Worm (Caenorhabditis elegans) whole organism, L2 larva: ENCODE measurements around the gene Y70G10A.3.

Experiments
- C34F6.9 ChIP-seq: fragments of 150-350 bp; optimal IDR thresholded peaks from 2 replicates; lab custom pipeline; 2014; ENCODE audit warnings: missing biosample characterization, missing genetic modification characterization
- F13H6.1 ChIP-seq: sonication (generic microtip); optimal IDR thresholded peaks from 2 replicates; lab custom pipeline; 2016; ENCODE audit warnings: missing genetic modification characterization, missing compliant biosample characterization
- Y55F3AM.14 ChIP-seq: fragments of 200-800 bp; sonication (Bioruptor generic); optimal IDR thresholded peaks from 2 replicates; lab custom pipeline; 2018; ENCODE audit warnings: mild to moderate bottlenecking, missing genetic modification characterization, missing compliant biosample characterization
- ZK546.5 ChIP-seq: sonication (generic microtip); optimal IDR thresholded peaks from 2 replicates; lab custom pipeline; 2017; ENCODE audit warnings: missing biosample characterization, missing genetic modification characterization
- alr-1 ChIP-seq: fragments of 150-350 bp; optimal IDR thresholded peaks from 2 replicates; lab custom pipeline; 2014; ENCODE audit warnings: missing biosample characterization, missing genetic modification characterization
- ama-1 ChIP-seq: fragments of 150-350 bp; optimal IDR thresholded peaks from 2 replicates; lab custom pipeline; 2018; ENCODE audit warnings: inconsistent platforms
- blmp-1 ChIP-seq: sonication (generic microtip); optimal IDR thresholded peaks from 2 replicates; lab custom pipeline; 2017; ENCODE audit warnings: missing genetic modification characterization, mild to moderate bottlenecking, missing compliant biosample characterization, antibody characterized with exemption, moderate library complexity; ENCODE audit not compliant: insufficient read depth
- ceh-16 ChIP-seq: fragments of 150-350 bp; optimal IDR thresholded peaks from 2 replicates; lab custom pipeline; 2014; ENCODE audit warnings: missing biosample characterization, missing genetic modification characterization
- ceh-82 ChIP-seq: fragments of 150-350 bp; optimal IDR thresholded peaks from 2 replicates; lab custom pipeline; 2014; ENCODE audit warnings: missing biosample characterization, missing genetic modification characterization
- crh-2 ChIP-seq: sonication (generic microtip); optimal IDR thresholded peaks from 2 replicates; lab custom pipeline; 2017; ENCODE audit warnings: missing biosample characterization, missing genetic modification characterization
- dmd-4 ChIP-seq: sonication (generic microtip); optimal IDR thresholded peaks from 2 replicates; lab custom pipeline; 2017; ENCODE audit warnings: missing biosample characterization, missing genetic modification characterization
- egl-27 ChIP-seq: sonication (generic microtip); optimal IDR thresholded peaks from 3 replicates; lab custom pipeline; 2017; ENCODE audit warnings: missing biosample characterization, missing genetic modification reagents, missing genetic modification characterization
- elt-3 ChIP-seq: sonication (generic microtip); optimal IDR thresholded peaks from 2 replicates; lab custom pipeline; 2017; ENCODE audit warnings: missing biosample characterization, missing genetic modification characterization
- gmeb-1 ChIP-seq: fragments of 150-350 bp; optimal IDR thresholded peaks from 2 replicates; lab custom pipeline; 2014; ENCODE audit warnings: missing biosample characterization, missing genetic modification characterization
- lin-13 ChIP-seq: fragments of 150-350 bp; optimal IDR thresholded peaks from 2 replicates; lab custom pipeline; 2014; ENCODE audit warnings: missing biosample characterization, missing genetic modification reagents, missing genetic modification characterization
- lsy-2 ChIP-seq, 2 experiments: fragments of 150-350 bp in 1 of 2; sonication (generic microtip) in 1 of 2; optimal IDR thresholded peaks; 2 replicates each; lab custom pipeline; 2014 to 2017; ENCODE audit warnings: missing biosample characterization in 2 of 2, missing genetic modification characterization in 2 of 2
- mab-5 ChIP-seq: fragments of 150-350 bp; optimal IDR thresholded peaks from 2 replicates; lab custom pipeline; 2014; ENCODE audit warnings: missing biosample characterization, missing genetic modification characterization
- mbf-1 ChIP-seq: sonication (generic microtip); optimal IDR thresholded peaks from 2 replicates; lab custom pipeline; 2017; ENCODE audit warnings: missing biosample characterization, missing genetic modification characterization
- nhr-10 ChIP-seq: sonication (generic microtip); optimal IDR thresholded peaks from 2 replicates; lab custom pipeline; 2017; ENCODE audit warnings: missing biosample characterization, missing genetic modification characterization
- nhr-11 ChIP-seq: fragments of 150-350 bp; optimal IDR thresholded peaks from 2 replicates; lab custom pipeline; 2014; ENCODE audit warnings: missing biosample characterization, missing genetic modification characterization
- nhr-12 ChIP-seq: fragments of 150-350 bp; optimal IDR thresholded peaks from 2 replicates; lab custom pipeline; 2014; ENCODE audit warnings: missing biosample characterization, missing genetic modification characterization
- nhr-129 ChIP-seq: fragments of 150-350 bp; optimal IDR thresholded peaks from 2 replicates; lab custom pipeline; 2014; ENCODE audit warnings: missing biosample characterization, missing genetic modification characterization
- nhr-21 ChIP-seq: fragments of 150-350 bp; optimal IDR thresholded peaks from 2 replicates; lab custom pipeline; 2014; ENCODE audit warnings: missing biosample characterization, missing genetic modification characterization
- nhr-23 ChIP-seq: fragments of 150-350 bp; optimal IDR thresholded peaks from 2 replicates; lab custom pipeline; 2014; ENCODE audit warnings: missing biosample characterization, missing genetic modification reagents, missing genetic modification characterization
- nhr-25 ChIP-seq: fragments of 150-350 bp; sonication (generic microtip); optimal IDR thresholded peaks from 3 replicates; lab custom pipeline; 2014; ENCODE audit warnings: missing biosample characterization, missing genetic modification characterization
- nhr-6 ChIP-seq: fragments of 150-350 bp; optimal IDR thresholded peaks from 2 replicates; lab custom pipeline; 2014; ENCODE audit warnings: missing biosample characterization, missing genetic modification characterization
- sem-4 ChIP-seq: fragments of 150-350 bp; optimal IDR thresholded peaks from 2 replicates; lab custom pipeline; 2014; ENCODE audit warnings: missing biosample characterization, missing genetic modification reagents, missing genetic modification characterization
- skn-1 ChIP-seq: sonication (generic microtip); optimal IDR thresholded peaks from 2 replicates; lab custom pipeline; 2017; ENCODE audit warnings: missing biosample characterization, missing genetic modification characterization
- sma-3 ChIP-seq: sonication (generic microtip); optimal IDR thresholded peaks from 2 replicates; lab custom pipeline; 2016; ENCODE audit warnings: missing genetic modification reagents, missing genetic modification characterization, missing compliant biosample characterization
- sma-9 ChIP-seq, 2 experiments: fragments of 150-350 bp in 1 of 2; sonication (generic microtip) in 1 of 2; optimal IDR thresholded peaks; 2 replicates each; lab custom pipeline; 2014 to 2016; ENCODE audit warnings: missing genetic modification characterization in 2 of 2, mild to moderate bottlenecking in 1 of 2, missing biosample characterization in 1 of 2, missing compliant biosample characterization in 1 of 2, missing genetic modification reagents in 1 of 2, moderate library complexity in 1 of 2
- snpc-4 ChIP-seq: fragments of 150-350 bp; optimal IDR thresholded peaks from 2 replicates; lab custom pipeline; 2014; ENCODE audit warnings: missing biosample characterization, missing genetic modification characterization
- unc-39 ChIP-seq: fragments of 150-350 bp; optimal IDR thresholded peaks from 2 replicates; lab custom pipeline; 2014; ENCODE audit warnings: missing biosample characterization, missing genetic modification characterization
- unc-55 ChIP-seq: fragments of 150-350 bp; sonication (generic microtip); optimal IDR thresholded peaks from 3 replicates; lab custom pipeline; 2014; ENCODE audit warnings: missing biosample characterization, missing genetic modification reagents, missing genetic modification characterization
- unc-62 ChIP-seq: fragments of 150-350 bp; optimal IDR thresholded peaks from 2 replicates; lab custom pipeline; 2014; ENCODE audit warnings: missing biosample characterization, missing genetic modification reagents, missing genetic modification characterization
- zag-1 ChIP-seq: fragments of 150-350 bp; optimal IDR thresholded peaks from 2 replicates; lab custom pipeline; 2014; ENCODE audit warnings: missing biosample characterization, missing genetic modification characterization
- ztf-1 ChIP-seq: fragments of 200-800 bp; sonication (Bioruptor generic); conservative IDR thresholded peaks from 2 replicates; pipeline ENCODE4 v1.3.6; 2022; ENCODE audit warnings: missing genetic modification characterization, missing compliant biosample characterization
- ztf-4 ChIP-seq: fragments of 150-350 bp; optimal IDR thresholded peaks from 2 replicates; lab custom pipeline; 2014; ENCODE audit warnings: missing biosample characterization, missing genetic modification characterization

The Y70G10A.3 gene

ce11 chrIII:10202894-10203871 lies 35.7 kb upstream of the Y70G10A.3 start, which contains the start of gene chc-1 (continued):
- TF ChIP-seq Y55F3AM.14 (GFP tag; lab: Kevin White, UChicago) (no peak), sem-4 (tag; lab: Kevin White, UChicago) (no peak), snpc-4 (tag; lab: Kevin White, UChicago) (no peak), unc-62 (no peak), ZK546.5 (no peak), ztf-4 (tag; lab: Kevin White, UChicago) (no peak), skn-1 (no peak), ztf-1 (no peak)

ce11 chrIII:10206352-10206751 lies 32.6 kb upstream of the Y70G10A.3 start:
- TF ChIP-seq nhr-12 (tag; lab: Kevin White, UChicago), result no peak

DNA sequence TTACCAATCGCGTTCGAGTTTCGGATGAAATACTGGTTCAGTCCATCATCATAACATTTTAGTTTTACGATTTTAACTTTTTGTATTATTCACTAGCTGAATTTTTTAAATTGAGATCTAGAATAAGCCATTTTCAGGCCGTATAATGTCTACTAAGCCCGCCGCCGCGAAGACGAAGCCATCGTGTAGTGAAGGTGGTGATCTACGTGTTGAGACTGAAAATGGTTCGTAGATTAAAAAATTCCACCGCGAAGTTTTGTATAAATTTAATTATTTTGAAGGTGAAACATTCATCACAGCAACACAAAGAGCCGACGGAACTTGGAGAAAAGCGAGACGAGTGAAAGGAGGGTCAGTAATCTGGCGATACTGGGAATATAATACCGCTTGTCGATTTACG lies 29.2 kb upstream of the Y70G10A.3 start, which contains the start of gene T20G5.9:
Gene T20G5.9 (plus strand): TSS at position 138 of the 400 bp plus-strand sequence.
- no peak for TF ChIP-seq nhr-23 (tag; lab: Kevin White, UChicago)
- TF ChIP-seq nhr-10 (tag; lab: Kevin White, UChicago), result no peak
- no peak for TF ChIP-seq C34F6.9
- no peak for TF ChIP-seq mbf-1 (tag; lab: Kevin White, UChicago)
- no peak for TF ChIP-seq sem-4 (tag; lab: Kevin White, UChicago)
- no peak for TF ChIP-seq snpc-4 (tag; lab: Kevin White, UChicago)
- TF ChIP-seq nhr-25 (tag; lab: Kevin White, UChicago), result no peak
- no peak for TF ChIP-seq unc-39 (tag; lab: Kevin White, UChicago)
- TF ChIP-seq lin-13, result no peak
- TF ChIP-seq dmd-4 (tag; lab: Kevin White, UChicago), result no peak
- TF ChIP-seq ceh-82, result no peak
- no peak for TF ChIP-seq alr-1 (tag; lab: Kevin White, UChicago)
- TF ChIP-seq sma-9 (GFP tag; optimal IDR thresholded peaks at IDR 0.05; lab: Kevin White, UChicago), result no peak
- no peak for TF ChIP-seq sma-9 (tag; optimal IDR thresholded peaks at IDR 0.05; lab: Kevin White, UChicago)
- no peak for TF ChIP-seq nhr-11
- no peak for TF ChIP-seq mab-5 (tag; lab: Kevin White, UChicago)
- no peak for TF ChIP-seq crh-2
- no peak for TF ChIP-seq nhr-21 (tag; lab: Kevin White, UChicago)
- TF ChIP-seq ZK546.5, result no peak
- TF ChIP-seq elt-3 (tag; lab: Kevin White, UChicago), result no peak
- TF ChIP-seq egl-27 (tag; lab: Kevin White, UChicago), result no peak
- TF ChIP-seq, all 48 proteins: peak for 0

DNA sequence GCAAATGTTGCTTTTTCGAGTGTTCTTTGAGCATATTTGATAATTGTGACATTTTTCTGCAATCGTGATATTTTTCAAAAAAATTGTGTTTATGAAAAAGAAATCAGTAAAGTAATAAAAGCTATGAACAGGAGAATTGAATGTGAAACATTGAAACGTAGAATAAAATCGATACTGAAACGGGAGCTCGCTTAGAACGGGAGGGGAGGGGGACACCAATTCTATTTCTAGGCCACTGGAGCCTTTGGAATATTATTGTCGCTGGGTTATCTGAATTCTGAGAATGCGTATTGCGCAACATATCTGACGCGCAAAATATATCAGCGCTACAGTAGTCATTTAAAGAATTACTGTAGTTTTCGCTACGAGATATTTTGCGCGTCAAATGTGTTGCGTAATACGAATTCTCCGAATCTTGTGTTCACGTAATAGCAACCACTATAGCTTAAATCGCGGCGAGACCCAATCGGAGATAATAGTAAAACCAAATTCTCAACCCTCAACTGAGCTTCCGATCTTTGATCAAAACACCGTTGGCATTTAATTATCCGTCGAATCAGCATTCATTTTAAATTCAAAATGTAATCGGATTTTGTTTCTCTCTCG lies 26.9 kb upstream of the Y70G10A.3 start, which contains the start of the genes blos-1 and best-18:
Gene blos-1 (minus strand): TSS at position 58 of the 606 bp plus-strand sequence.
Gene best-18 (plus strand): TSS at position 508 of the 606 bp plus-strand sequence.
- TF ChIP-seq unc-55, result peak; percentile 18
- TF ChIP-seq lsy-2 (tag; optimal IDR thresholded peaks at IDR 0.05; lab: Kevin White, UChicago), result peak in 1 of 2 experiments; percentile 19
- no peak for TF ChIP-seq sem-4 (tag; lab: Kevin White, UChicago)

- peak; percentile 85 for TF ChIP-seq ztf-4 (tag; lab: Kevin White, UChicago)
- peak; percentile 8 for TF ChIP-seq sma-9 (GFP tag; optimal IDR thresholded peaks at IDR 0.05; lab: Kevin White, UChicago)
- no peak for TF ChIP-seq sma-9 (tag; optimal IDR thresholded peaks at IDR 0.05; lab: Kevin White, UChicago)
- peak; percentile 41 for TF ChIP-seq Y55F3AM.14 (GFP tag; lab: Kevin White, UChicago)
- TF ChIP-seq nhr-11, result no peak
- no peak for TF ChIP-seq skn-1
- TF ChIP-seq F13H6.1 (tag; lab: Kevin White, UChicago), result peak; percentile 71
- TF ChIP-seq sem-4 (tag; lab: Kevin White, UChicago), result peak; percentile 58
- peak; percentile 6 for TF ChIP-seq nhr-129 (tag; lab: Kevin White, UChicago)
- peak; percentile 85 for TF ChIP-seq crh-2
- TF ChIP-seq sma-3 (GFP tag; lab: Kevin White, UChicago), result peak; percentile 75
- TF ChIP-seq nhr-23 (tag; lab: Kevin White, UChicago), result no peak
- TF ChIP-seq lin-13, result peak; percentile 58
- peak; percentile 13 for TF ChIP-seq nhr-6
- peak; percentile 32 for TF ChIP-seq gmeb-1
- peak in 1 of 2 experiments; percentile 80 for TF ChIP-seq lsy-2 (tag; optimal IDR thresholded peaks at IDR 0.05; lab: Kevin White, UChicago)
- TF ChIP-seq zag-1 (tag; lab: Kevin White, UChicago), result no peak
- no peak for TF ChIP-seq ceh-16 (tag; lab: Kevin White, UChicago)
- peak; percentile 59 for TF ChIP-seq nhr-25 (tag; lab: Kevin White, UChicago)
- peak; percentile 45 for TF ChIP-seq blmp-1 (tag; lab: Kevin White, UChicago)
- TF ChIP-seq ama-1 (lab: Kevin White, UChicago), result peak; percentile 89
These were observed 24.3 kb upstream of the Y70G10A.3 start for ce11 chrIII:10214540-10214979.
